Worm (Caenorhabditis elegans) whole organism, young adult: Measurements from ENCODE around the gene nhr-79.

ENCODE experiments used
- bed-2 ChIP-seq: fragments of 200-800 bp; sonication (Bioruptor generic); IDR thresholded peaks from 2 replicates; pipeline ENCODE4 v1.3.6; 2022; ENCODE audit warnings: missing genetic modification reagents, missing genetic modification characterization, missing compliant biosample characterization
- sea-2 ChIP-seq: fragments of 200-800 bp; sonication (Bioruptor generic); IDR thresholded peaks from 2 replicates; pipeline ENCODE4 v1.3.6; 2022; ENCODE audit warnings: missing genetic modification characterization, missing compliant biosample characterization

ce11 chrV:19230413-19230812, 18.7 kb upstream of the nhr-79 start, which contains the start of gene sqst-3:
- no peak for TF ChIP-seq sea-2 (GFP tag; lab: Robert Waterston, UW)
- TF ChIP-seq bed-2 (GFP tag; lab: Robert Waterston, UW) = no peak
